Fruit fly (Drosophila melanogaster) whole organism, prepupa: ENCODE data around the gene CG3558.

Source experiments
- OdsH ChIP-seq: fragments of 200-800 bp; sonication (Bioruptor generic); optimal IDR thresholded peaks from 3 replicates; lab custom pipeline; 2016; ENCODE audit warnings: missing biosample characterization, missing genetic modification characterization
- Sox15 ChIP-seq: fragments of 200-800 bp; sonication (Bioruptor generic); optimal IDR thresholded peaks from 3 replicates; lab custom pipeline; 2016; ENCODE audit warnings: missing biosample characterization, missing genetic modification characterization

- TF ChIP-seq Sox15 (GFP tag; lab: Kevin White, UChicago) (no peak), OdsH (GFP tag; lab: Kevin White, UChicago) (no peak)
Measured at dm6 chr2L:3006194-3006593, 13.5 kb downstream of the CG3558 start.
